Fruit fly (Drosophila melanogaster): ENCODE measurements around the gene Srg1.

Srg1 gene

DNA sequence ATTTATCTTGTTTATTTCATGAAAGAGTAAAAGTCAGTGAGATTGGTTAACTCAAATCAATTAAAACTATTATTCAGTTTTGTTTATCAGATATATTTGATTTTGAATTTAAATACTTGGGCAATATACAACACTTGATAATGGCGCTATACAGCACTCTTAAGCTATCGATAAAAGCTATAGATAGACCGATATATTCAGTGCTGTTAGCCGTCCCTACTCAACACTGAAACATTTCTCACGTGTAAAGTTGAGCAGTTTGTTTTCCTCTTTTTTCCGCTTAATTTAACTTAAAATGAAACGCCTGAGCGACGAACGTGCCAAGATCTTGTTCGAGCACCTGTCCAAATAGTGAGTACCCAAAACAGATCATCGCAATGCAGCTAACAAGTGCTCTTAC lies 14.1 kb downstream of the Srg1 start, which contains the start of gene CG7006 (continued):
- TF ChIP-seq CG14965 (GFP tag; optimal IDR thresholded peaks at IDR 0.05; ENCODE audit: borderline replicate concordance) (peak; percentile 33), da (GFP tag; optimal IDR thresholded peaks at IDR 0.05) (peak; percentile 32), nom (GFP tag; optimal IDR thresholded peaks at IDR 0.05) (no peak), CG10462 (GFP tag; optimal IDR thresholded peaks at IDR 0.05) (no peak), wek (GFP tag; optimal IDR thresholded peaks at IDR 0.05) (no peak), hth (optimal IDR thresholded peaks at IDR 0.05) (no peak), CG12659 (GFP tag; optimal IDR thresholded peaks at IDR 0.05) (peak; percentile 82), CTCF (GFP tag; optimal IDR thresholded peaks at IDR 0.05) (no peak), pb (GFP tag; optimal IDR thresholded peaks at IDR 0.05) (peak; percentile 44), H15 (GFP tag; IDR thresholded peaks at IDR 0.05) (peak; percentile 50; the same call in 1 of the 3 replicates), CG9727 (GFP tag; optimal IDR thresholded peaks at IDR 0.05) (peak; percentile 10), CG8924 (tag; optimal IDR thresholded peaks at IDR 0.05) (no peak), bbx (GFP tag; IDR thresholded peaks at IDR 0.05; ENCODE audit: partially characterized antibody) (peak; percentile 76), dmrt11E (tag; optimal IDR thresholded peaks at IDR 0.05) (peak; percentile 55), CG8281 (tag; optimal IDR thresholded peaks at IDR 0.05) (no peak), al (GFP tag; IDR thresholded peaks at IDR 0.05) (peak; percentile 63), dati (GFP tag; IDR thresholded peaks at IDR 0.05) (no peak), CG16863 (GFP tag; optimal IDR thresholded peaks at IDR 0.05) (peak; percentile 43), Dek (tag; optimal IDR thresholded peaks at IDR 0.05) (no peak), Atf-2 (GFP tag; optimal IDR thresholded peaks at IDR 0.05) (peak; percentile 58), salm (tag; optimal IDR thresholded peaks at IDR 0.05) (no peak), Gug (GFP tag; IDR thresholded peaks at IDR 0.05) (no peak; the same call in 2 of the 4 replicates), CG5245 (GFP tag; optimal IDR thresholded peaks at IDR 0.05) (peak; percentile 55), fd102C (GFP tag; optimal IDR thresholded peaks at IDR 0.05) (no peak), Dip2 (GFP tag; IDR thresholded peaks at IDR 0.05) (no peak), CG11723 (GFP tag; optimal IDR thresholded peaks at IDR 0.05) (no peak), Ets65A (GFP tag) (peak; percentile 99), emc (GFP tag; optimal IDR thresholded peaks at IDR 0.05) (peak; percentile 23), CG4424 (GFP tag; optimal IDR thresholded peaks at IDR 0.05) (peak; percentile 65), oc (tag; optimal IDR thresholded peaks at IDR 0.05) (no peak), Stat92E (GFP tag; optimal IDR thresholded peaks at IDR 0.05) (no peak), zfh2 (GFP tag; optimal IDR thresholded peaks at IDR 0.05) (peak; percentile 91), CG17802 (tag; optimal IDR thresholded peaks at IDR 0.05) (peak; percentile 36), CG34224 (GFP tag; IDR thresholded peaks at IDR 0.05; ENCODE audit: partially characterized antibody) (peak; percentile 72), zfh1 (GFP tag; IDR thresholded peaks at IDR 0.05) (peak; percentile 74; the same call in 2 of the 3 replicates), CG10979 (tag; optimal IDR thresholded peaks at IDR 0.05) (peak; percentile 16), Opbp (GFP tag; IDR thresholded peaks at IDR 0.05; ENCODE audit: partially characterized antibody) (peak; percentile 87), Hsf (GFP tag; optimal IDR thresholded peaks at IDR 0.05) (peak; percentile 74), Mes4 (GFP tag; optimal IDR thresholded peaks at IDR 0.05) (peak; percentile 35), hb (GFP tag; IDR thresholded peaks at IDR 0.05; ENCODE audit: partially characterized antibody) (peak; percentile 43; the same call in 1 of the 3 replicates), caup (GFP tag; optimal IDR thresholded peaks at IDR 0.05; ENCODE audit: severe bottlenecking) (peak; percentile 80), kah (GFP tag; optimal IDR thresholded peaks at IDR 0.05) (no peak)

All from whole organism, embryonic.